Fruit fly (Drosophila melanogaster) Kc167 (cell line): ENCODE results near the gene CG8565.
A peak's percentile ranks its signal among the peaks of the same experiment; 100 is the strongest.

Experiments
- Myc ChIP-seq: fragments of >200 bp; optimal IDR thresholded peaks from 2 replicates; lab custom pipeline; 2017; ENCODE audit warnings: missing external identifiers
- Sin3A ChIP-seq: fragments of >200 bp; optimal IDR thresholded peaks from 2 replicates; lab custom pipeline; 2018; ENCODE audit warnings: missing external identifiers
- h ChIP-seq: fragments of >200 bp; optimal IDR thresholded peaks from 3 replicates; lab custom pipeline; 2018; ENCODE audit warnings: missing external identifiers
- insv ChIP-seq: fragments of >200 bp; optimal IDR thresholded peaks from 3 replicates; lab custom pipeline; 2018; ENCODE audit warnings: missing external identifiers
- psq ChIP-seq: fragments of >200 bp; optimal IDR thresholded peaks from 2 replicates; lab custom pipeline; 2017; ENCODE audit warnings: missing external identifiers
- ttk ChIP-seq: sonication (Bioruptor generic); optimal IDR thresholded peaks from 2 replicates; lab custom pipeline; 2017; ENCODE audit warnings: missing external identifiers

CG8565 gene

DNA sequence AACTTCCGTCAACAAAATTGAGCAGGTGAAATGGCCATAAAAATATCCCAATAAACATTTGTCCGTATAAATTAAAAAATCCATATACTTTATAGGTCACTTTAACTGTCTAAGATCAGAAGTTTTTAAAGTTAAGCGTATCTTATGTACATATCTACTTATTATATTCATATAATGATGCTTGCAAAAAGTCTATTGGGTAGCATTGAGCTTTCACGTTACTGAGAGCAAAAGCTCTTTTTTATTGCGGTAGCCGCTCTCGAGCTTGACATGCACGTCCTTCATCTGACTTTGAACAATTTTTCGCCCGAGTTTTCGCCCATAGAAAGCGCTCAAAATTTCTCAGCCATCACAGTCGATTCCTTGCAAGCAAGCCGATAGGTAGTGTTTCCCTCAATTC, 30.2 kb downstream of the CG8565 start, which contains the start of gene Gapdh2:
Gene Gapdh2, plus strand, starts transcription at position 283 of the 400 bp plus-strand sequence.
- TF ChIP-seq psq = no peak
- TF ChIP-seq insv (lab: Kevin White, UChicago) = no peak
- no peak for TF ChIP-seq Sin3A
- no peak for TF ChIP-seq ttk (lab: Kevin White, UChicago)
- no peak for TF ChIP-seq Myc (lab: Kevin White, UChicago)
- no peak for TF ChIP-seq h (lab: Kevin White, UChicago)

DNA sequence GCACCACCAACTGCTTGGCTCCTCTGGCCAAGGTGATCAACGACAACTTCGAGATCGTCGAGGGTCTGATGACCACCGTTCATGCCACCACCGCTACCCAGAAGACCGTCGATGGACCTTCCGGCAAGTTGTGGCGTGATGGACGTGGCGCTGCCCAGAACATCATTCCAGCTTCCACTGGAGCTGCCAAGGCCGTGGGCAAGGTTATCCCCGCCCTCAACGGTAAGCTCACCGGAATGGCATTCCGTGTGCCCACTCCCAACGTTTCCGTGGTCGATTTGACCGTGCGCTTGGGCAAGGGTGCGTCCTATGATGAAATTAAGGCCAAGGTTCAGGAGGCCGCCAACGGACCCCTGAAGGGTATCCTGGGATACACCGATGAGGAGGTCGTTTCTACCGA, 31.2 kb downstream of the CG8565 start:
- peak; percentile 81 for TF ChIP-seq ttk (lab: Kevin White, UChicago)
- no peak for TF ChIP-seq Myc (lab: Kevin White, UChicago)

DNA sequence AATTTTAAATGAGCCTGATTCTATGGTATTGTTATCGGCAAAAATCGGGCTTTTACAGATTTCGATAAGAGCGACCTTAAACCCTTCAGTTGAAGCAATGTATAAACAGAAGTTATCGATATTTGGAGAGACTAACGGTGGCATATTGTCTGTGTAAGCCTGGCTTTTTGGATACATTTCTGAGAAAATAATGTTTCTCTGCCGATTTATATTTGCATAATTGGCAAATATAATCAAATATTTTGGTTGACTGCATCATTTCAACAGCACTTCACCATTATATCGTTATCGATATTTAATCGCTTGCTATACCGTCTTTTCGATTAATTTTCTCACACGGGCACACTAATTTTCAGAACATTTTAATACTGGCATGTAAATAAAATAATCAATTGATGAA, 32.2 kb downstream of the CG8565 start, which contains the start of gene CG16952:
Gene CG16952, plus strand, starts transcription at position 341 of the 400 bp plus-strand sequence.
- TF ChIP-seq Myc (lab: Kevin White, UChicago) = no peak
- no peak for TF ChIP-seq Sin3A

DNA sequence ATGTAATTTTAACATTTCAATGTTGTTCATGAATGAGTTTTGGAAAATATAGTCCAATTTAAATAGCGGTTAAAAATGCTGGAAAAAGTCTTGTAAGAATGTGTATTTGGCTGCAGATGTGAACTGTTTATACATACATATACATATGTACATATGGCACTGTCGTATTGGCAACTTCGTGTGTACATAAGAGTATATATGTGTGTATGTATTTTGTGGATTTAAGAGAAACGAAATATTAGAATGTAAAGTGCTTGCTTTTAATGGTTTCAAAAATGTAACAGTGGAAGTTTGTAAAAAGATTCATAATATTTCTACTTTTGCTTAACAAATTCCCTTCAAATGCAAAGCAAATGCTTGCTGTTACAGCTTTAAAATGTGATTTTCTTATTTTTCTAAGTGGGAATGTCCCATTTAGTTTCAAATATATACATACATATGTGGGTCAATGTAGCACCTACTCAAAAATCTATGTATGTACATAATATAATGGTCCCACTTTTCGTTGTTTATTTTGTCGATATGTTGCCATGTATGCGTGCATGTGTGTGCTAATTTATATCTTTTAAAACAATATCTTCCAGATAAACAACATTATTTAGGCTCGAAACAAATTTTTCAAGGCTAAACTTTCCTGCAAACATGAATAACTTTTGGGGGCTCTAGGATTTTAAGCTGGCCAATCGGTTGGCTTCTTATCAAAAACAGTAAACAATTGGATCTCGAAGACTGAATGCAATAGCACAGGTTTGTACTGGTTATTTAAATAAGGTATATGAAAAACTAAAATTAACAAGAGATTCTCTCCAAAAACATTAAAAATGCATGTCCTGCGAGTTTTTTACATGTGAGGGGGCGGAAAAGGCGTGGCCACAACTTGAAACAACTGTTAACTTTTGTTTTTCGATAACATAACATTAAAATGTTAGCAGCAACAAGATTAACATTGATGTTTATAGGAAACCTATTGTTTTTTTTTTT, 33.4 kb downstream of the CG8565 start:
- TF ChIP-seq insv (lab: Kevin White, UChicago) = no peak
- TF ChIP-seq ttk (lab: Kevin White, UChicago) = no peak
- TF ChIP-seq Myc (lab: Kevin White, UChicago) = no peak
- no peak for TF ChIP-seq Sin3A
- no peak for TF ChIP-seq h (lab: Kevin White, UChicago)
- no peak for TF ChIP-seq psq

DNA sequence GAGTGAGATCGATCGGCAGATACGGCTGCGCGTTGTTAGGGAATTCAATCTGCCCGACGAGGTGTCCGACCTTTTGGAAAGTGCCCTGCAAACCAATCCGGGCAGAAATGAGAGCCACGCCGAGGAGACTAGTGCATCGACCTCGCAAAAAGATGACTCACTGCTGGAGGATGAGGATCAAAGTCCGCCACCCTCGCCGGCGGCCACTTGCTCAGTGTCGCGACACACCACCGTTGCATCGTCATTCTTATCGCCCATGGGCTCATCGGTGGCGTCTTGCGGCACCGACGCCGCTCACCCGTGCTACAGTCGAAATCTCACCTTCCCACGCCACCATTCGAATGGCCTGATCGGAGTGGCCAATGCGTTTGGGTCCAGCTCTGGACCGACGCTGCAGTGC, 36.8 kb downstream of the CG8565 start:
- TF ChIP-seq h (lab: Kevin White, UChicago) (no peak), insv (lab: Kevin White, UChicago) (no peak), Sin3A (no peak), psq (no peak), ttk (lab: Kevin White, UChicago) (no peak), Myc (lab: Kevin White, UChicago) (no peak)

DNA sequence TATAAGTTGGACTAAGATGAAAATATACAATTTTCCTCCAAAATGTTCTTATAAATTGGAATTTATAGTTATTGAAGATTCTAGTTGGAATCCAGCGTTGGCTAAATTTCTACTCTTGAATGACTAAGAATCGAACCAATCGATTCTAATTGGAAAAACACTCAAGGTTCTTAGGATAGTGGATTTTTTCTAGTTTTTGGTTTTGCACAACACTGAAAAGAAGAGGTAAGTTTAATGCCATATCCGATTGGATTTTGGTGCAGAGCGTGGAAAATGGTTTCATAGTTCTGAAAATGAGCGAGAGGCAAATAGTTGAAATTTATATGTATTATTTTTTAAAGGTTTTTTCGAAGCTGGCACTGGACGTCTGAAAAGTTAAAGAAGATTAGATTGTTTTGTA, 37.9 kb downstream of the CG8565 start:
- TF ChIP-seq Myc (lab: Kevin White, UChicago) (no peak), Sin3A (no peak), insv (lab: Kevin White, UChicago) (no peak), ttk (lab: Kevin White, UChicago) (no peak), psq (no peak), h (lab: Kevin White, UChicago) (no peak)

DNA sequence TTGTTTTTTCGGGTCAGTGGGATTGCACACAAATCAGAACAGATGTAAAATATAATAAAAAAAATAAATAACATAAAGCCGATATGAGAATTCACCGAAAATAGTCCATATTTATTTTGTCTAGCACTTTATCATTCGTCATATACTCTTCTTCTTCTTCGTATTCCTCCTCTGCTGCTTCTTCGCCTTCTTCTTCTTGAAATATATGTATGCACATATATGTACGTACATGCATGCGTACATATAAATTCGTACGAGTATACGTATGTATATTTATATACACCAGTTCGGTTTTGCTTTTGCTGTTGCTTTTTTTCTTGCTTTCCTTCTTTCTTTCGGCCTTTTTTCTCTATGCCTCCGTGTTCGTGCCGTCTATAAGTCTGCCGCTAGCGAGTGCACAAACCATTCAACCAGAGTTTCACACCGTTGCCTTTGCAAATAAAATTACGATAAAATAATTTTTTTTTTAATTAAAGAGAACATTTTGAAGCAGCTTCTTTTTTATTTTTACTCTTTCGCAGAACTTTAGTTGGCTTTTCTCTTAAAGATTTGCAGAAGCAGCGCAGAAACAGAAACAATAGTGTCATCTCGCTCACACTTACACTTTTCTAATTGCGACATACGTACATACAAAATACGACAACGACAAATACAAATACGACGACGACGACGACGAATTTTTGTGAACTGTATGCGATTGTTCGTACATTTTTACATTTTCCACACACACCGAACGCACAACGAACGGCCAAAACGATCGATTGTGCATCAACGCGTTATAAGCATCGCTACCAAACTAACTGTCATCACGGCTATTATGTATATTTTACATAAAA, 49.0 kb downstream of the CG8565 start:
- peak; percentile 85 for TF ChIP-seq psq
- no peak for TF ChIP-seq insv (lab: Kevin White, UChicago)
- no peak for TF ChIP-seq ttk (lab: Kevin White, UChicago)

DNA sequence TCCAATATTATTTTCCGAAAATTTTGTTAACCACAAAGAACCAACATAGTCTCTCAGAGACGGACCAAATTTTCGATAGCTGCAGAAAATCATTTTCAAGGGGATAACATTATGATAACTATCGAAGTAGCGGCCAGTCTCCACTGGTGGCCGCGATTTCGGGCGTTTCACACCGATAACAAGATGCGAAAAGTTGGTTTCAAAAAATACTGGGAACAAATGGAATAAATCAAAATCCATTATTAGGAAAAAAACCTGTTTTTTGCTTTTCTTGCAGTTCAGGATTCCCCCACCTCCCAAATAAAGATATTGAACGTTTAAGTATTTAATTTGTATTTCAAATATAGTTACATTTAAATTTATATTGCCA, 49.6 kb downstream of the CG8565 start, which contains the start of gene tay:
Gene tay, minus strand, starts transcription at position 65 of the 370 bp plus-strand sequence.
- TF ChIP-seq Myc (lab: Kevin White, UChicago) = no peak
- TF ChIP-seq ttk (lab: Kevin White, UChicago) = no peak
- no peak for TF ChIP-seq insv (lab: Kevin White, UChicago)
- no peak for TF ChIP-seq h (lab: Kevin White, UChicago)
- no peak for TF ChIP-seq Sin3A

DNA sequence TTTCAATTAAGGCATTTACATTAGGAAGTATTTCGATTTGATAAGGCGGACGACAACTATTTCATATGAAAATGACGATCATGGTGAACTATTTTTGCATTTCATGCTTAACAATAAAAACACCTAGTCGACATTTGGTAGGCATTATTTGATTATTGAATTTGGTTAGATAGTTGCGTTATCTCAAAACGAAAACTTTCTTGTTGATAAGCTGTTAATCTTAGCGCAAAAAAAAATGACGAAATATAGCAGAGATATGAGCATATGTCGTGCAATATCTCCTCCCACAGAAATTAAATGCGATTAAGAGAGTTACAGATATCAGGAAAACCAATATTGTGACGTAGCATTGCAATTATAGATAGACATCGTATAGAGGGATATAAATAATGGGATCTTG, 51.1 kb downstream of the CG8565 start:
- no peak for TF ChIP-seq Myc (lab: Kevin White, UChicago)
- no peak for TF ChIP-seq ttk (lab: Kevin White, UChicago)
- TF ChIP-seq psq = no peak
- TF ChIP-seq insv (lab: Kevin White, UChicago) = no peak
- no peak for TF ChIP-seq Sin3A
- no peak for TF ChIP-seq h (lab: Kevin White, UChicago)

DNA sequence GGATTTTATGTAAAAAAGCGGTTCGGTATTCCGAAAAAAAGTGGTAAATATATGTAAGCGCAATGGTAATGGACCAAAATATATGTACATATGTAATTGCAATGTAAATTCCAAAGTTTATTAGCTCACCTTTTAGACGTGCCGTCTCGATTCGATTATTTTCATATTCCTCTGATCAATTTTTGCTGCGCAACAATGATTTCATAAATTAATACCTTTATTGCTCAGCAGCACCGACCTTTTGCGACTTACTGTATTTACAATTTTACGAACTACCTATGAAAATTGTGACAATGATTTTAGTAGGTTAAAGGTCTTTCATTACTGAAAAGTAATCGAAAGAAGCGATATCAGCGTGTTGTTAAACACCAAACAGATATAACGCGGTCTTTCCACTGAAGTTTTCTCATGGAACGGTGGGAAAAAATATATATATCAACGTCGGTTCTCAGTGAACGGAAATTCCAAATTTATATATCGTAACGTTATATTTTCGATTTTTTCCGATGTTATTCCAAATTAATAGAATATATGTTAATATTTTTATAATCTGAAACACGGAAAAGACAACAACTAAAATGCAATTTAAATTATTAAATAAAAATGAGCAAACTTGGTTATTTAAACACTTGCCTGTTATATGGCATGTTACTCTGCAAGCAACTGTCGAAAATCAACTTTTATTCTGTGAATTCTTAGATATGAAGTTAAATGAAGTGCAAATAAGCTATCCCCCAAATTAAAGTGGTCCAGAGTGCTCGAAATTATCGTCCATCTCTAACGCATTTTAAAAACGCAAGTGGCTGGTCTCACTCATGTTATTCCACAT, 52.4 kb downstream of the CG8565 start, which contains the start of the genes MSBP and CG15916:
Gene MSBP, minus strand, starts transcription at position 330 of the 829 bp plus-strand sequence.
Gene CG15916, plus strand, starts transcription at position 810 of the 829 bp plus-strand sequence.
- TF ChIP-seq Myc (lab: Kevin White, UChicago) (no peak), ttk (lab: Kevin White, UChicago) (no peak), insv (lab: Kevin White, UChicago) (no peak)
